Fruit fly (Drosophila melanogaster): ENCODE data around the gene Cp7Fc.

Cp7Fc gene

dm6 chrX:8436656-8437284, 40.1 kb upstream of the Cp7Fc start, which contains the start of gene CG1440 (continued):
- peak; percentile 48 for TF ChIP-seq PHDP (tag; optimal IDR thresholded peaks at IDR 0.05)
- peak; percentile 13 for TF ChIP-seq CG33213 (GFP tag; optimal IDR thresholded peaks at IDR 0.05)
- peak; percentile 39; the same call in 1 of the 2 replicates for TF ChIP-seq unc-4 (GFP tag; IDR thresholded peaks at IDR 0.05; ENCODE audit: partially characterized antibody)
- TF ChIP-seq Med (GFP tag), result peak; percentile 91
- peak; percentile 75 for TF ChIP-seq gfzf (GFP tag; optimal IDR thresholded peaks at IDR 0.05)
- TF ChIP-seq prd (optimal IDR thresholded peaks at IDR 0.05), result no peak
- 0 out of 3 replicates have a peak, but pooled peaks have one; percentile 29 for TF ChIP-seq prd (GFP tag; IDR thresholded peaks at IDR 0.05)
- no peak for TF ChIP-seq CG8388 (GFP tag; optimal IDR thresholded peaks at IDR 0.05)
- no peak for TF ChIP-seq hb (GFP tag; IDR thresholded peaks at IDR 0.05; ENCODE audit: partially characterized antibody)
- TF ChIP-seq dm (GFP tag; optimal IDR thresholded peaks at IDR 0.05), result peak; percentile 32
- peak; percentile 70 for TF ChIP-seq E2f2 (GFP tag; IDR thresholded peaks at IDR 0.05)
- peak; percentile 16 for TF ChIP-seq CG13775 (GFP tag; optimal IDR thresholded peaks at IDR 0.05)
- TF ChIP-seq CG12219 (GFP tag; optimal IDR thresholded peaks at IDR 0.05), result no peak
- 0 out of 2 replicates have a peak, but pooled peaks have one; percentile 34 for TF ChIP-seq sob (GFP tag; IDR thresholded peaks at IDR 0.05)
- TF ChIP-seq CG15479 (GFP tag; optimal IDR thresholded peaks at IDR 0.05), result peak; percentile 64
- peak; percentile 48 for TF ChIP-seq CG6765 (GFP tag; optimal IDR thresholded peaks at IDR 0.05)
- TF ChIP-seq HmgZ (tag; optimal IDR thresholded peaks at IDR 0.05), result peak; percentile 1
- peak; percentile 86 for TF ChIP-seq sens (GFP tag)
- TF ChIP-seq CG18262 (tag; optimal IDR thresholded peaks at IDR 0.05), result peak; percentile 5
- peak; percentile 30 for TF ChIP-seq Sry-δ (GFP tag; optimal IDR thresholded peaks at IDR 0.05)
- TF ChIP-seq CG31388 (GFP tag; optimal IDR thresholded peaks at IDR 0.05), result no peak
- TF ChIP-seq mam (GFP tag; optimal IDR thresholded peaks at IDR 0.05), result no peak
- peak; percentile 9 for TF ChIP-seq CG18476 (GFP tag; optimal IDR thresholded peaks at IDR 0.05)
- peak; percentile 56 for TF ChIP-seq CG2120 (GFP tag; optimal IDR thresholded peaks at IDR 0.05)
- TF ChIP-seq CG15011 (GFP tag; optimal IDR thresholded peaks at IDR 0.05), result no peak
- TF ChIP-seq CG17829 (tag; optimal IDR thresholded peaks at IDR 0.05), result peak; percentile 16
- peak; percentile 43 for TF ChIP-seq Myb (GFP tag; optimal IDR thresholded peaks at IDR 0.05)
- TF ChIP-seq stwl (tag; optimal IDR thresholded peaks at IDR 0.05), result peak; percentile 39
- peak; percentile 60 for TF ChIP-seq Lhr (GFP tag; optimal IDR thresholded peaks at IDR 0.05)
- peak; percentile 43 for TF ChIP-seq nmo (GFP tag; optimal IDR thresholded peaks at IDR 0.05)
- TF ChIP-seq lbe (GFP tag; optimal IDR thresholded peaks at IDR 0.05), result peak; percentile 41
- peak; percentile 40 for TF ChIP-seq Dip3 (GFP tag; optimal IDR thresholded peaks at IDR 0.05)
- no peak for TF ChIP-seq HLH3B (GFP tag; IDR thresholded peaks at IDR 0.05)
- peak; percentile 76 for TF ChIP-seq CG15514 (GFP tag; optimal IDR thresholded peaks at IDR 0.05)
- TF ChIP-seq Dp (GFP tag; optimal IDR thresholded peaks at IDR 0.05), result peak; percentile 62
- TF ChIP-seq pzg (GFP tag; optimal IDR thresholded peaks at IDR 0.05), result peak; percentile 84
- TF ChIP-seq CG4617 (GFP tag; optimal IDR thresholded peaks at IDR 0.05; ENCODE audit: borderline replicate concordance), result peak; percentile 20
- TF ChIP-seq Doc3 (GFP tag; IDR thresholded peaks at IDR 0.05; ENCODE audit: partially characterized antibody), result no peak
- TF ChIP-seq slbo (GFP tag; IDR thresholded peaks at IDR 0.05), result peak; percentile 33; the same call in 1 of the 2 replicates
- TF ChIP-seq CG32532 (GFP tag; IDR thresholded peaks at IDR 0.05), result peak; percentile 24; the same call in 1 of the 2 replicates
- TF ChIP-seq CG8924 (tag; optimal IDR thresholded peaks at IDR 0.05), result peak; percentile 73
- TF ChIP-seq CG1603 (tag; optimal IDR thresholded peaks at IDR 0.05), result peak; percentile 69
- TF ChIP-seq CG10321 (GFP tag; IDR thresholded peaks at IDR 0.05), result no peak
- no peak for TF ChIP-seq Trl (optimal IDR thresholded peaks at IDR 0.05)
- peak; percentile 10 for TF ChIP-seq Trl (GFP tag; optimal IDR thresholded peaks at IDR 0.05)
- no peak for TF ChIP-seq CG9876 (GFP tag; optimal IDR thresholded peaks at IDR 0.05)
- no peak for TF ChIP-seq dan (GFP tag; IDR thresholded peaks at IDR 0.05)
- peak; percentile 28 for TF ChIP-seq lilli (GFP tag; optimal IDR thresholded peaks at IDR 0.05)
- TF ChIP-seq CG13424 (tag; optimal IDR thresholded peaks at IDR 0.05), result peak; percentile 14
- no peak for TF ChIP-seq CG12155 (GFP tag; optimal IDR thresholded peaks at IDR 0.05)
